Fruit fly (Drosophila melanogaster) whole organism, embryonic: Measurements from ENCODE around the gene dsf.
A peak's percentile ranks its signal among the peaks of the same experiment; 100 is the strongest.

Source experiments
- CG10543 ChIP-seq: fragments of 200-800 bp; sonication (Bioruptor generic); optimal IDR thresholded peaks from 3 replicates; lab custom pipeline; 2017; ENCODE audit warnings: missing biosample characterization, mild to moderate bottlenecking, missing genetic modification characterization, moderate library complexity
- CG11695 ChIP-seq: fragments of 200-800 bp; sonication (Bioruptor generic); IDR thresholded peaks from 3 replicates; pipeline ENCODE4 v1.3.6; 2022; ENCODE audit warnings: missing biosample characterization, missing genetic modification characterization
- CG11696 ChIP-seq: fragments of 200-800 bp; sonication (Bioruptor generic); IDR thresholded peaks from 2 replicates; pipeline ENCODE4 v1.3.6; 2022; ENCODE audit warnings: missing biosample characterization, missing genetic modification characterization
- CG11723 ChIP-seq: fragments of 200-800 bp; sonication (Bioruptor generic); optimal IDR thresholded peaks from 2 replicates; lab custom pipeline; 2017; ENCODE audit warnings: missing biosample characterization, mild to moderate bottlenecking, missing genetic modification characterization
- CG12071 ChIP-seq: fragments of 200-800 bp; sonication (Bioruptor generic); optimal IDR thresholded peaks from 3 replicates; lab custom pipeline; 2018; ENCODE audit warnings: missing biosample characterization, mild to moderate bottlenecking, missing genetic modification characterization
- CG12659 ChIP-seq: fragments of 200-800 bp; sonication (Bioruptor generic); optimal IDR thresholded peaks from 3 replicates; lab custom pipeline; 2017; ENCODE audit warnings: mild to moderate bottlenecking, missing biosample characterization, missing genetic modification reagents, missing genetic modification characterization
- CG14050 ChIP-seq: fragments of 200-800 bp; sonication (Bioruptor generic); IDR thresholded peaks from 3 replicates; pipeline ENCODE4 v1.3.6; 2022; ENCODE audit warnings: missing biosample characterization, missing genetic modification characterization
- CG1529 ChIP-seq: fragments of 200-800 bp; sonication (Bioruptor generic); optimal IDR thresholded peaks from 3 replicates; lab custom pipeline; 2018; ENCODE audit warnings: missing biosample characterization, missing genetic modification characterization
- CG15514 ChIP-seq: fragments of 200-800 bp; sonication (Bioruptor generic); optimal IDR thresholded peaks from 3 replicates; lab custom pipeline; 2017; ENCODE audit warnings: missing biosample characterization, missing genetic modification characterization, mild to moderate bottlenecking, moderate library complexity, missing genetic modification reagents
- CG1603 ChIP-seq: fragments of 200-800 bp; sonication (Bioruptor generic); optimal IDR thresholded peaks from 2 replicates; lab custom pipeline; 2019; ENCODE audit warnings: missing biosample characterization, mild to moderate bottlenecking, missing genetic modification characterization, moderate library complexity
- CG17568 ChIP-seq: fragments of 200-800 bp; sonication (Bioruptor generic); optimal IDR thresholded peaks from 2 replicates; lab custom pipeline; 2018; ENCODE audit warnings: missing biosample characterization, mild to moderate bottlenecking, missing genetic modification characterization, moderate library complexity
- CG1832 ChIP-seq: fragments of 200-800 bp; sonication (Bioruptor generic); optimal IDR thresholded peaks from 2 replicates; lab custom pipeline; 2017; ENCODE audit warnings: missing biosample characterization, mild to moderate bottlenecking, missing genetic modification characterization, inconsistent platforms
- CG18764 ChIP-seq: fragments of 200-800 bp; sonication (Bioruptor generic); optimal IDR thresholded peaks from 3 replicates; lab custom pipeline; 2016; ENCODE audit warnings: missing biosample characterization, missing genetic modification characterization
- CG2116 ChIP-seq: fragments of 200-800 bp; sonication (Bioruptor generic); optimal IDR thresholded peaks from 3 replicates; lab custom pipeline; 2018; ENCODE audit warnings: missing biosample characterization, mild to moderate bottlenecking, missing genetic modification characterization
- CG30020 ChIP-seq: fragments of 200-800 bp; optimal IDR thresholded peaks from 2 replicates; lab custom pipeline; 2019; ENCODE audit warnings: missing biosample characterization, mild to moderate bottlenecking, missing genetic modification characterization, moderate library complexity
- CG31224 ChIP-seq: fragments of 200-800 bp; sonication (Bioruptor generic); IDR thresholded peaks from 2 replicates; pipeline ENCODE4 v1.3.6; 2022; ENCODE audit warnings: missing biosample characterization, missing genetic modification characterization
- CG4730 ChIP-seq: fragments of 200-800 bp; sonication (Bioruptor generic); IDR thresholded peaks from 2 replicates; pipeline ENCODE4 v1.3.6; 2022; ENCODE audit warnings: missing biosample characterization, missing genetic modification characterization
- CG7745 ChIP-seq: fragments of 200-800 bp; sonication (Bioruptor generic); optimal IDR thresholded peaks from 2 replicates; lab custom pipeline; 2018; ENCODE audit warnings: missing biosample characterization, mild to moderate bottlenecking, missing genetic modification characterization, moderate library complexity
- CG8765 ChIP-seq: fragments of 200-800 bp; sonication (Bioruptor generic); IDR thresholded peaks from 2 replicates; pipeline ENCODE4 v1.3.6; 2022; ENCODE audit warnings: missing biosample characterization, missing genetic modification characterization
- CG9727 ChIP-seq: fragments of 200-800 bp; sonication (Bioruptor generic); optimal IDR thresholded peaks from 3 replicates; lab custom pipeline; 2017; ENCODE audit warnings: missing biosample characterization, mild to moderate bottlenecking, missing genetic modification characterization
- CG9932 ChIP-seq: fragments of 200-800 bp; sonication (Bioruptor generic); IDR thresholded peaks from 2 replicates; pipeline ENCODE4 v1.3.6; 2022; ENCODE audit warnings: missing biosample characterization, missing genetic modification characterization
- Dip2 ChIP-seq: fragments of 200-800 bp; sonication (Bioruptor generic); IDR thresholded peaks from 2 replicates; pipeline ENCODE4 v1.3.6; 2022; ENCODE audit warnings: missing biosample characterization, missing genetic modification characterization
- Jarid2 ChIP-seq: fragments of 200-800 bp; sonication (Bioruptor generic); optimal IDR thresholded peaks from 3 replicates; lab custom pipeline; 2017; ENCODE audit warnings: mild to moderate bottlenecking, missing biosample characterization, missing genetic modification reagents, missing genetic modification characterization
- MESR4 ChIP-seq: fragments of 200-800 bp; sonication (Bioruptor generic); optimal IDR thresholded peaks from 2 replicates; lab custom pipeline; 2018; ENCODE audit warnings: missing biosample characterization, mild to moderate bottlenecking, missing genetic modification characterization, moderate library complexity
- NfI ChIP-seq: fragments of 200-800 bp; sonication (Bioruptor generic); optimal IDR thresholded peaks from 3 replicates; lab custom pipeline; 2018; ENCODE audit warnings: missing biosample characterization, mild to moderate bottlenecking, missing genetic modification characterization, moderate library complexity
- Rx ChIP-seq: fragments of 200-800 bp; sonication (Bioruptor generic); IDR thresholded peaks from 2 replicates; pipeline ENCODE4 v1.3.6; 2022; ENCODE audit warnings: missing biosample characterization, missing genetic modification characterization
- Side ChIP-seq: fragments of 200-800 bp; sonication (Bioruptor generic); optimal IDR thresholded peaks from 2 replicates; lab custom pipeline; 2016; ENCODE audit warnings: missing biosample characterization, missing genetic modification characterization
- Sry-β ChIP-seq: fragments of 200-800 bp; sonication (Bioruptor generic); optimal IDR thresholded peaks from 2 replicates; lab custom pipeline; 2018; ENCODE audit warnings: missing biosample characterization, mild to moderate bottlenecking, missing genetic modification characterization, moderate library complexity
- Taf1 ChIP-seq: fragments of 200-800 bp; sonication (Bioruptor generic); IDR thresholded peaks from 2 replicates; pipeline ENCODE4 v1.3.6; 2022; ENCODE audit warnings: missing biosample characterization, missing genetic modification characterization
- Trl ChIP-seq, 3 experiments: fragments of >200 bp in 2 of 3; fragments of 200-800 bp in 1 of 3; sonication (Bioruptor generic) in 1 of 3; optimal IDR thresholded peaks; 2 replicates in 1 of 3; 3 replicates in 2 of 3; lab custom pipeline; 2016 to 2017; ENCODE audit warnings: missing biosample characterization in 1 of 3, missing genetic modification characterization in 1 of 3
- abd-A ChIP-seq: fragments of 200-800 bp; sonication (Bioruptor generic); optimal IDR thresholded peaks from 3 replicates; lab custom pipeline; 2019; ENCODE audit warnings: missing biosample characterization, mild to moderate bottlenecking, missing genetic modification characterization, moderate library complexity
- az2 ChIP-seq: fragments of 200-800 bp; sonication (Bioruptor generic); optimal IDR thresholded peaks from 3 replicates; lab custom pipeline; 2016; ENCODE audit warnings: missing biosample characterization, missing genetic modification characterization
- bab2 ChIP-seq: fragments of 200-800 bp; sonication (Bioruptor generic); optimal IDR thresholded peaks from 2 replicates; lab custom pipeline; 2016; ENCODE audit warnings: missing biosample characterization, missing genetic modification characterization
- cg ChIP-seq: fragments of 200-800 bp; sonication (Bioruptor generic); optimal IDR thresholded peaks from 3 replicates; lab custom pipeline; 2019; ENCODE audit warnings: missing biosample characterization, mild to moderate bottlenecking, missing genetic modification characterization, moderate library complexity
- corto ChIP-seq: fragments of 200-800 bp; sonication (Bioruptor generic); optimal IDR thresholded peaks from 2 replicates; lab custom pipeline; 2016; ENCODE audit warnings: missing biosample characterization, mild to moderate bottlenecking, missing genetic modification characterization, moderate library complexity
- dm ChIP-seq: fragments of 200-800 bp; sonication (Bioruptor generic); optimal IDR thresholded peaks from 3 replicates; lab custom pipeline; 2016; ENCODE audit warnings: missing biosample characterization, missing genetic modification characterization
- en ChIP-seq: fragments of 200-800 bp; sonication (Bioruptor generic); optimal IDR thresholded peaks from 2 replicates; lab custom pipeline; 2016; ENCODE audit warnings: missing biosample characterization, missing genetic modification characterization
- eve ChIP-seq, 2 experiments: fragments of >200 bp; optimal IDR thresholded peaks; 2 replicates each; lab custom pipeline; 2017; ENCODE audit warnings: missing biosample characterization in 2 of 2, missing genetic modification characterization in 2 of 2
- fu2 ChIP-seq: fragments of 200-800 bp; sonication (Bioruptor generic); optimal IDR thresholded peaks from 2 replicates; lab custom pipeline; 2016; ENCODE audit warnings: missing biosample characterization, missing genetic modification characterization
- grn ChIP-seq: fragments of 200-800 bp; sonication (Bioruptor generic); optimal IDR thresholded peaks from 3 replicates; lab custom pipeline; 2017; ENCODE audit warnings: missing biosample characterization, missing genetic modification characterization
- jigr1 ChIP-seq: fragments of 200-800 bp; sonication (Bioruptor generic); IDR thresholded peaks from 3 replicates; pipeline ENCODE4 v1.3.6; 2022; ENCODE audit warnings: missing biosample characterization, missing genetic modification characterization
- jing ChIP-seq: fragments of 200-800 bp; sonication (Bioruptor generic); optimal IDR thresholded peaks from 2 replicates; lab custom pipeline; 2018; ENCODE audit warnings: missing biosample characterization, mild to moderate bottlenecking, missing genetic modification characterization
- maf-S ChIP-seq: fragments of 200-800 bp; sonication (Bioruptor generic); optimal IDR thresholded peaks from 2 replicates; lab custom pipeline; 2016; ENCODE audit warnings: missing biosample characterization, missing genetic modification characterization
- nerfin-2 ChIP-seq: fragments of 200-800 bp; sonication (Bioruptor generic); IDR thresholded peaks from 2 replicates; pipeline ENCODE4 v1.3.6; 2022; ENCODE audit warnings: missing biosample characterization, missing genetic modification characterization; ENCODE audit not compliant: partially characterized antibody
- otp ChIP-seq: fragments of 200-800 bp; sonication (Bioruptor generic); IDR thresholded peaks from 3 replicates; pipeline ENCODE4, ENCODE4 v1.3.6; 2022; ENCODE audit warnings: missing biosample characterization, missing genetic modification characterization
- psq ChIP-seq: fragments of 200-800 bp; sonication (Bioruptor generic); optimal IDR thresholded peaks from 2 replicates; lab custom pipeline; 2017; ENCODE audit warnings: missing biosample characterization, missing genetic modification characterization
- tio ChIP-seq: fragments of 200-800 bp; sonication (Bioruptor generic); optimal IDR thresholded peaks from 2 replicates; lab custom pipeline; 2017; ENCODE audit warnings: missing biosample characterization, missing genetic modification characterization, inconsistent platforms
- tx ChIP-seq: fragments of 200-800 bp; sonication (Bioruptor generic); optimal IDR thresholded peaks from 2 replicates; lab custom pipeline; 2016; ENCODE audit warnings: missing biosample characterization, missing genetic modification characterization
- vnd ChIP-seq: fragments of 200-800 bp; sonication (Bioruptor generic); IDR thresholded peaks from 3 replicates; pipeline ENCODE4 v1.3.6; 2022; ENCODE audit warnings: missing biosample characterization, missing genetic modification characterization; ENCODE audit not compliant: partially characterized antibody

dsf gene

dm6 chr2L:5981433-5982333, 55.9 kb downstream of the dsf start, which contains the start of gene eIF4A (continued):
- TF ChIP-seq CG9727: no peak
- no peak for TF ChIP-seq Sry-β (GFP tag; lab: Kevin White, UChicago)
- no peak for TF ChIP-seq CG4730
- no peak for TF ChIP-seq tio (GFP tag; lab: Kevin White, UChicago)
- no peak for TF ChIP-seq CG8765 (GFP tag; lab: Robert Waterston, UW)
- no peak for TF ChIP-seq cg (GFP tag; lab: Kevin White, UChicago)
- no peak for TF ChIP-seq maf-S (GFP tag; lab: Kevin White, UChicago)
- peak; percentile 0 for TF ChIP-seq abd-A (tag; lab: Kevin White, UChicago)
- TF ChIP-seq CG1603 (tag; lab: Kevin White, UChicago): peak; percentile 66
- no peak for TF ChIP-seq en (GFP tag; lab: Kevin White, UChicago)
- TF ChIP-seq otp (GFP tag; lab: Robert Waterston, UW): no peak
- TF ChIP-seq CG1529 (GFP tag; lab: Kevin White, UChicago): peak; percentile 0
- peak; percentile 41 for TF ChIP-seq CG15514 (GFP tag; lab: Kevin White, UChicago)
- peak; percentile 84 to 90 for TF ChIP-seq Trl (optimal IDR thresholded peaks at IDR 0.05; lab: Kevin White, UChicago)
- TF ChIP-seq Trl (GFP tag; optimal IDR thresholded peaks at IDR 0.05; lab: Kevin White, UChicago): no peak
- no peak for TF ChIP-seq jigr1
- no peak for TF ChIP-seq psq (GFP tag; lab: Kevin White, UChicago)
- TF ChIP-seq CG11695 (GFP tag; lab: Robert Waterston, UW): no peak
- TF ChIP-seq Jarid2: peak; percentile 1
- no peak for TF ChIP-seq nerfin-2 (GFP tag; lab: Robert Waterston, UW)
- TF ChIP-seq CG18764: no peak
- no peak for TF ChIP-seq fu2
- TF ChIP-seq Side: no peak
- no peak for TF ChIP-seq grn (GFP tag; lab: Kevin White, UChicago)
- TF ChIP-seq tx: no peak
- no peak for TF ChIP-seq CG9932 (GFP tag; lab: Robert Waterston, UW)
- no peak for TF ChIP-seq CG10543 (GFP tag; lab: Kevin White, UChicago)
- no peak for TF ChIP-seq CG1832 (GFP tag; lab: Kevin White, UChicago)
- no peak for TF ChIP-seq corto
- peak; percentile 29 for TF ChIP-seq CG12071
- TF ChIP-seq CG31224 (GFP tag; lab: Robert Waterston, UW): no peak
- TF ChIP-seq Dip2 (GFP tag; lab: Robert Waterston, UW): no peak
- TF ChIP-seq dm (GFP tag; lab: Kevin White, UChicago): peak; percentile 85
- TF ChIP-seq CG12659: peak; percentile 54
- no peak for TF ChIP-seq Taf1
- peak; percentile 56 for TF ChIP-seq NfI (GFP tag; lab: Kevin White, UChicago)
- no peak for TF ChIP-seq CG7745 (tag; lab: Kevin White, UChicago)
- peak; percentile 47 for TF ChIP-seq CG17568
- TF ChIP-seq eve (GFP tag; optimal IDR thresholded peaks at IDR 0.05; lab: Kevin White, UChicago): no peak
- no peak for TF ChIP-seq CG11696 (GFP tag; lab: Robert Waterston, UW)
- no peak for TF ChIP-seq jing (GFP tag; lab: Kevin White, UChicago)
- TF ChIP-seq az2: no peak
- TF ChIP-seq CG30020 (tag; lab: Kevin White, UChicago): peak; percentile 66
- TF ChIP-seq bab2 (GFP tag; lab: Kevin White, UChicago): no peak
- TF ChIP-seq CG2116 (GFP tag; lab: Kevin White, UChicago): peak; percentile 51
- TF ChIP-seq vnd (GFP tag; lab: Robert Waterston, UW): no peak
- TF ChIP-seq CG14050 (GFP tag; lab: Robert Waterston, UW): no peak
- no peak for TF ChIP-seq CG11723
- TF ChIP-seq MESR4 (GFP tag; lab: Kevin White, UChicago): peak; percentile 96
- TF ChIP-seq Rx (GFP tag; lab: Robert Waterston, UW): no peak
